Fruit fly (Drosophila melanogaster): ENCODE results near the gene Nlg4.

The Nlg4 gene

dm6 chr3R:20260382-20260781 lies 55.8 kb downstream of the Nlg4 start:
- TF ChIP-seq CrebA (GFP tag; optimal IDR thresholded peaks at IDR 0.05; ENCODE audit: borderline replicate concordance) (peak; percentile 31), Dfd (GFP tag; optimal IDR thresholded peaks at IDR 0.05) (no peak), Hr83 (GFP tag; optimal IDR thresholded peaks at IDR 0.05; ENCODE audit: poor library complexity, severe bottlenecking) (no peak)

- peak; percentile 92 for TF ChIP-seq ey (GFP tag; optimal IDR thresholded peaks at IDR 0.05)
- TF ChIP-seq brk (GFP tag; optimal IDR thresholded peaks at IDR 0.05): peak; percentile 72
- peak; percentile 94 for TF ChIP-seq fru (GFP tag; optimal IDR thresholded peaks at IDR 0.05)
- TF ChIP-seq Jra (GFP tag; optimal IDR thresholded peaks at IDR 0.05): peak; percentile 45
- TF ChIP-seq foxo (GFP tag; optimal IDR thresholded peaks at IDR 0.05): peak; percentile 15 to 94
- TF ChIP-seq woc (GFP tag; optimal IDR thresholded peaks at IDR 0.05): peak; percentile 83
- no peak for TF ChIP-seq jim (GFP tag; optimal IDR thresholded peaks at IDR 0.05)
- TF ChIP-seq h (GFP tag; optimal IDR thresholded peaks at IDR 0.05): peak; percentile 94
- TF ChIP-seq Abd-B (GFP tag; optimal IDR thresholded peaks at IDR 0.05): no peak
- peak; percentile 20 for TF ChIP-seq Rel (GFP tag; optimal IDR thresholded peaks at IDR 0.05)
- peak; percentile 73 for TF ChIP-seq Rel (tag; optimal IDR thresholded peaks at IDR 0.05)
- TF ChIP-seq dmrt93B (GFP tag; optimal IDR thresholded peaks at IDR 0.05): peak; percentile 78
- TF ChIP-seq Hr78 (GFP tag; optimal IDR thresholded peaks at IDR 0.05): no peak
- no peak for TF ChIP-seq lola (GFP tag; optimal IDR thresholded peaks at IDR 0.05)
- TF ChIP-seq sage (GFP tag; optimal IDR thresholded peaks at IDR 0.05): peak; percentile 74
- TF ChIP-seq pan (optimal IDR thresholded peaks at IDR 0.05): no peak
- peak; percentile 91 for TF ChIP-seq br (GFP tag; optimal IDR thresholded peaks at IDR 0.05)
- no peak for TF ChIP-seq GATAd (GFP tag; optimal IDR thresholded peaks at IDR 0.05)
- TF ChIP-seq CG9705 (GFP tag; optimal IDR thresholded peaks at IDR 0.05): peak; percentile 55
- TF ChIP-seq HLH106 (tag; optimal IDR thresholded peaks at IDR 0.05): peak; percentile 90
- no peak for TF ChIP-seq Dif (GFP tag; optimal IDR thresholded peaks at IDR 0.05; ENCODE audit: partially characterized antibody)
- TF ChIP-seq rgr (GFP tag; optimal IDR thresholded peaks at IDR 0.05): peak; percentile 94
- TF ChIP-seq dsf (GFP tag; optimal IDR thresholded peaks at IDR 0.05; ENCODE audit: borderline replicate concordance): peak; percentile 34
- peak; percentile 90 for TF ChIP-seq psq (GFP tag; optimal IDR thresholded peaks at IDR 0.05)
- no peak for TF ChIP-seq usp (GFP tag; optimal IDR thresholded peaks at IDR 0.05)
- TF ChIP-seq Myc (optimal IDR thresholded peaks at IDR 0.05): no peak
- TF ChIP-seq Dfd (GFP tag; optimal IDR thresholded peaks at IDR 0.05): no peak
- peak; percentile 67 for TF ChIP-seq sv (GFP tag; optimal IDR thresholded peaks at IDR 0.05)
- no peak for TF ChIP-seq Mio (GFP tag; optimal IDR thresholded peaks at IDR 0.05)
- TF ChIP-seq CG32264 (GFP tag; optimal IDR thresholded peaks at IDR 0.05): peak; percentile 68
- peak; percentile 94 for TF ChIP-seq OdsH (GFP tag; optimal IDR thresholded peaks at IDR 0.05)
- TF ChIP-seq Vsx2 (GFP tag; optimal IDR thresholded peaks at IDR 0.05; ENCODE audit: partially characterized antibody): no peak
- no peak for TF ChIP-seq dl (GFP tag; optimal IDR thresholded peaks at IDR 0.05; ENCODE audit: insufficient read depth in 1 of 2, partially characterized antibody in 2 of 2)
- TF ChIP-seq tai (GFP tag; optimal IDR thresholded peaks at IDR 0.05): peak; percentile 38
- TF ChIP-seq N (GFP tag; optimal IDR thresholded peaks at IDR 0.05): no peak
- TF ChIP-seq CrebA (GFP tag; optimal IDR thresholded peaks at IDR 0.05; ENCODE audit: borderline replicate concordance): peak; percentile 59
- TF ChIP-seq Sp1 (GFP tag; optimal IDR thresholded peaks at IDR 0.05): peak; percentile 90
- TF ChIP-seq Hnf4 (GFP tag; optimal IDR thresholded peaks at IDR 0.05): peak; percentile 81
- TF ChIP-seq Hr83 (GFP tag; optimal IDR thresholded peaks at IDR 0.05; ENCODE audit: poor library complexity, severe bottlenecking): no peak
These were observed 56.8 kb downstream of the Nlg4 start for dm6 chr3R:20261225-20261968.

- TF ChIP-seq Myc (optimal IDR thresholded peaks at IDR 0.05): no peak
- no peak for TF ChIP-seq Sp1 (GFP tag; optimal IDR thresholded peaks at IDR 0.05)
- no peak for TF ChIP-seq dmrt93B (GFP tag; optimal IDR thresholded peaks at IDR 0.05)
- TF ChIP-seq Rel (GFP tag; optimal IDR thresholded peaks at IDR 0.05): no peak
- TF ChIP-seq Rel (tag; optimal IDR thresholded peaks at IDR 0.05): no peak
- TF ChIP-seq sv (GFP tag; optimal IDR thresholded peaks at IDR 0.05): no peak
- TF ChIP-seq sage (GFP tag; optimal IDR thresholded peaks at IDR 0.05): no peak
- TF ChIP-seq foxo (GFP tag; optimal IDR thresholded peaks at IDR 0.05): no peak
- no peak for TF ChIP-seq Hr83 (GFP tag; optimal IDR thresholded peaks at IDR 0.05; ENCODE audit: poor library complexity, severe bottlenecking)
These were observed 57.3 kb downstream of the Nlg4 start for dm6 chr3R:20261969-20262334.
